Worm (Caenorhabditis elegans) whole organism, mixed stage, embryonic: ENCODE data around the gene F47F2.1.

ENCODE experiments used
- bed-3 ChIP-seq: fragments of 200-800 bp; sonication (Bioruptor generic); optimal IDR thresholded peaks from 3 replicates; lab custom pipeline; 2018; ENCODE audit warnings: mild to moderate bottlenecking, missing genetic modification characterization, moderate library complexity, missing compliant biosample characterization
- blmp-1 ChIP-seq: fragments of 150-350 bp; optimal IDR thresholded peaks from 2 replicates; lab custom pipeline; 2014; ENCODE audit warnings: missing biosample characterization, missing genetic modification characterization
- ceh-39 ChIP-seq: fragments of 150-350 bp; optimal IDR thresholded peaks from 2 replicates; lab custom pipeline; 2014; ENCODE audit warnings: missing biosample characterization, missing genetic modification characterization
- ceh-43 ChIP-seq: fragments of 200-800 bp; sonication (Bioruptor generic); optimal IDR thresholded peaks from 2 replicates; lab custom pipeline; 2018; ENCODE audit warnings: mild to moderate bottlenecking, missing genetic modification characterization, moderate library complexity, missing compliant biosample characterization
- ceh-83 ChIP-seq: fragments of 200-800 bp; sonication (Bioruptor generic); optimal IDR thresholded peaks from 2 replicates; lab custom pipeline; 2018; ENCODE audit warnings: mild to moderate bottlenecking, missing genetic modification characterization, missing compliant biosample characterization
- ces-1 ChIP-seq: fragments of 150-350 bp; optimal IDR thresholded peaks from 2 replicates; lab custom pipeline; 2014; ENCODE audit warnings: missing biosample characterization, missing genetic modification reagents, missing genetic modification characterization
- drap-1 ChIP-seq: fragments of 200-800 bp; sonication (Bioruptor generic); optimal IDR thresholded peaks from 3 replicates; lab custom pipeline; 2018; ENCODE audit warnings: mild to moderate bottlenecking, missing genetic modification characterization, missing compliant biosample characterization
- elt-1 ChIP-seq: sonication (generic microtip); optimal IDR thresholded peaks from 2 replicates; lab custom pipeline; 2017; ENCODE audit warnings: missing genetic modification characterization, mild to moderate bottlenecking, missing compliant biosample characterization, antibody characterized with exemption, moderate library complexity, borderline replicate concordance; ENCODE audit not compliant: insufficient read depth
- elt-3 ChIP-seq: fragments of 150-350 bp; optimal IDR thresholded peaks from 2 replicates; lab custom pipeline; 2014; ENCODE audit warnings: missing biosample characterization, missing genetic modification characterization
- flh-1 ChIP-seq: fragments of 200-800 bp; sonication (Bioruptor generic); optimal IDR thresholded peaks from 2 replicates; lab custom pipeline; 2018; ENCODE audit warnings: mild to moderate bottlenecking, missing genetic modification characterization, moderate library complexity, missing compliant biosample characterization
- ham-2 ChIP-seq: fragments of 200-800 bp; sonication (Bioruptor generic); optimal IDR thresholded peaks from 2 replicates; lab custom pipeline; 2018; ENCODE audit warnings: mild to moderate bottlenecking, missing genetic modification characterization, missing compliant biosample characterization
- hlh-1 ChIP-seq: fragments of 150-350 bp; optimal IDR thresholded peaks from 2 replicates; lab custom pipeline; 2014; ENCODE audit warnings: missing biosample characterization, missing genetic modification reagents, missing genetic modification characterization
- lin-13 ChIP-seq: fragments of 150-350 bp; optimal IDR thresholded peaks from 2 replicates; lab custom pipeline; 2014; ENCODE audit warnings: missing biosample characterization, missing genetic modification characterization
- lin-32 ChIP-seq: fragments of 200-800 bp; sonication (Bioruptor generic); optimal IDR thresholded peaks from 2 replicates; lab custom pipeline; 2018; ENCODE audit warnings: mild to moderate bottlenecking, missing genetic modification characterization, missing compliant biosample characterization
- lsy-2 ChIP-seq: fragments of 150-350 bp; optimal IDR thresholded peaks from 2 replicates; lab custom pipeline; 2014; ENCODE audit warnings: missing biosample characterization, missing genetic modification characterization
- mab-5 ChIP-seq: fragments of 150-350 bp; optimal IDR thresholded peaks from 2 replicates; lab custom pipeline; 2014; ENCODE audit warnings: missing biosample characterization, missing genetic modification characterization
- mep-1 ChIP-seq: fragments of 150-350 bp; optimal IDR thresholded peaks from 2 replicates; lab custom pipeline; 2017; ENCODE audit warnings: missing biosample characterization, missing genetic modification reagents, missing genetic modification characterization, inconsistent platforms
- mls-2 ChIP-seq: sonication (generic microtip); optimal IDR thresholded peaks from 2 replicates; lab custom pipeline; 2016; ENCODE audit warnings: mild to moderate bottlenecking, missing genetic modification characterization, moderate library complexity, missing compliant biosample characterization
- nhr-2 ChIP-seq: fragments of 150-350 bp; optimal IDR thresholded peaks from 2 replicates; lab custom pipeline; 2014; ENCODE audit warnings: missing biosample characterization, missing genetic modification characterization
- nhr-237 ChIP-seq: fragments of 150-350 bp; optimal IDR thresholded peaks from 2 replicates; lab custom pipeline; 2014; ENCODE audit warnings: missing biosample characterization, missing genetic modification characterization
- nhr-76 ChIP-seq: sonication (generic microtip); optimal IDR thresholded peaks from 2 replicates; lab custom pipeline; 2017; ENCODE audit warnings: missing biosample characterization, missing genetic modification characterization
- pha-4 ChIP-seq: fragments of 150-350 bp; optimal IDR thresholded peaks from 2 replicates; lab custom pipeline; 2018; ENCODE audit warnings: missing biosample characterization, missing genetic modification reagents, missing genetic modification characterization
- sem-2 ChIP-seq: fragments of 200-800 bp; sonication (Bioruptor generic); optimal IDR thresholded peaks from 2 replicates; lab custom pipeline; 2018; ENCODE audit warnings: mild to moderate bottlenecking, missing genetic modification characterization, missing compliant biosample characterization
- snpc-4 ChIP-seq: fragments of 150-350 bp; optimal IDR thresholded peaks from 2 replicates; lab custom pipeline; 2014; ENCODE audit warnings: missing biosample characterization, missing genetic modification characterization
- sptf-1 ChIP-seq: sonication (generic microtip); optimal IDR thresholded peaks from 2 replicates; lab custom pipeline; 2017; ENCODE audit warnings: mild to moderate bottlenecking, missing genetic modification characterization, moderate library complexity, missing compliant biosample characterization
- tbx-8 ChIP-seq: fragments of 200-800 bp; sonication (Bioruptor generic); optimal IDR thresholded peaks from 2 replicates; lab custom pipeline; 2018; ENCODE audit warnings: mild to moderate bottlenecking, missing genetic modification characterization, moderate library complexity, missing compliant biosample characterization
- unc-120 ChIP-seq: sonication (generic microtip); optimal IDR thresholded peaks from 2 replicates; lab custom pipeline; 2017; ENCODE audit warnings: missing genetic modification characterization, missing compliant biosample characterization; ENCODE audit not compliant: poor library complexity, severe bottlenecking
- unc-39 ChIP-seq: fragments of 150-350 bp; optimal IDR thresholded peaks from 2 replicates; lab custom pipeline; 2014; ENCODE audit warnings: missing biosample characterization, missing genetic modification characterization
- zip-8 ChIP-seq: fragments of 150-350 bp; optimal IDR thresholded peaks from 2 replicates; lab custom pipeline; 2014; ENCODE audit warnings: missing biosample characterization, missing genetic modification characterization
- ztf-11 ChIP-seq: fragments of 150-350 bp; optimal IDR thresholded peaks from 2 replicates; lab custom pipeline; 2014; ENCODE audit warnings: missing biosample characterization, missing genetic modification characterization

F47F2.1 gene

ce11 chrX:3931350-3931749 lies 53.0 kb downstream of the F47F2.1 start, which contains the start of gene adt-3:
Gene adt-3, plus strand, starts transcription at chrX:3931650.
- TF ChIP-seq nhr-76 (tag; lab: Kevin White, UChicago): no peak
- no peak for TF ChIP-seq nhr-237 (tag; lab: Kevin White, UChicago)
- TF ChIP-seq mab-5: no peak
- no peak for TF ChIP-seq blmp-1 (tag; lab: Kevin White, UChicago)
- TF ChIP-seq unc-120: no peak
- TF ChIP-seq mep-1 (tag; lab: Kevin White, UChicago): no peak
- no peak for TF ChIP-seq ces-1 (GFP tag; lab: Kevin White, UChicago)
- no peak for TF ChIP-seq elt-3
- TF ChIP-seq bed-3 (GFP tag; lab: Kevin White, UChicago): no peak
- no peak for TF ChIP-seq zip-8 (tag; lab: Kevin White, UChicago)
- TF ChIP-seq hlh-1 (tag; lab: Kevin White, UChicago): no peak
- no peak for TF ChIP-seq sem-2 (GFP tag; lab: Kevin White, UChicago)
- TF ChIP-seq flh-1 (GFP tag; lab: Kevin White, UChicago): no peak
- TF ChIP-seq lin-32: no peak
- no peak for TF ChIP-seq unc-39 (tag; lab: Kevin White, UChicago)
- no peak for TF ChIP-seq tbx-8 (GFP tag; lab: Kevin White, UChicago)
- TF ChIP-seq lin-13: no peak
- TF ChIP-seq lsy-2 (tag; lab: Kevin White, UChicago): no peak

DNA sequence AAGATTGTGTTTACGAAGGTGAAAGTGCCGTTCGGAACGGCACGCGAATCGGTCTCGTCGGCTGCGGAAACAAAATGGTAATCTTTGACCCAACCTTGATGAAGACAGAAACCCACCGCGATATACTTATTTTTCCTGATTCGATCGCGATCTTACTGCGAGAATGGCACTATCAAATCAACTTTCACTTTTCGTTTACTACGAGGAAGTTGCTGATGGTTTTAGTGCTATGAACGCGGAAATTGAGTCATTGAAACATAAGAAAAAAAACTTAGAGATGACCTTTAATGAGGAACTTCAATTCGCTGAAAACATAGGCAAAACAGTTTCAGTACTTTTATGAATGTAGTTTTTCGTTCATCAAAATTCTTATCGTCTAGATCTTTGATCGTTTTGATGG lies 54.4 kb downstream of the F47F2.1 start:
- TF ChIP-seq nhr-2: no peak
- TF ChIP-seq zip-8 (tag; lab: Kevin White, UChicago): no peak
- no peak for TF ChIP-seq hlh-1 (tag; lab: Kevin White, UChicago)
- TF ChIP-seq mep-1 (tag; lab: Kevin White, UChicago): no peak
- TF ChIP-seq mls-2 (tag; lab: Kevin White, UChicago): no peak
- no peak for TF ChIP-seq ham-2 (GFP tag; lab: Kevin White, UChicago)
- TF ChIP-seq drap-1 (GFP tag; lab: Kevin White, UChicago): no peak
- TF ChIP-seq sptf-1: no peak
- no peak for TF ChIP-seq mab-5
- no peak for TF ChIP-seq ceh-39 (tag; lab: Kevin White, UChicago)
- no peak for TF ChIP-seq ceh-43 (GFP tag; lab: Kevin White, UChicago)
- no peak for TF ChIP-seq elt-1 (tag; lab: Kevin White, UChicago)
- TF ChIP-seq sem-2 (GFP tag; lab: Kevin White, UChicago): no peak
- TF ChIP-seq, all 35 proteins: peak for 0

- TF ChIP-seq nhr-237 (tag; lab: Kevin White, UChicago): no peak
- no peak for TF ChIP-seq hlh-1 (tag; lab: Kevin White, UChicago)
- no peak for TF ChIP-seq ceh-83 (GFP tag; lab: Kevin White, UChicago)
These were observed 59.1 kb downstream of the F47F2.1 start for ce11 chrX:3937483-3937882.

- TF ChIP-seq blmp-1 (tag; lab: Kevin White, UChicago) (no peak), sptf-1 (no peak), pha-4 (no peak)
These were observed 59.6 kb downstream of the F47F2.1 start for ce11 chrX:3937884-3938283.

ce11 chrX:3938950-3939349 lies 60.6 kb downstream of the F47F2.1 start, which contains the start of gene T19D2.3:
Gene T19D2.3, plus strand, starts transcription at chrX:3939250.
- TF ChIP-seq snpc-4 (tag; lab: Kevin White, UChicago) (no peak), bed-3 (GFP tag; lab: Kevin White, UChicago) (no peak), ztf-11 (no peak), mab-5 (no peak), ceh-39 (tag; lab: Kevin White, UChicago) (no peak)

ce11 chrX:3942267-3942666 lies 63.9 kb downstream of the F47F2.1 start, which contains the start of gene T19D2.13:
Gene T19D2.13, minus strand, starts transcription at chrX:3942367.
- TF ChIP-seq tbx-8 (GFP tag; lab: Kevin White, UChicago) (no peak), lsy-2 (tag; lab: Kevin White, UChicago) (no peak), flh-1 (GFP tag; lab: Kevin White, UChicago) (no peak), lin-13 (no peak), zip-8 (tag; lab: Kevin White, UChicago) (no peak), mep-1 (tag; lab: Kevin White, UChicago) (no peak), pha-4 (no peak), mab-5 (no peak), blmp-1 (tag; lab: Kevin White, UChicago) (no peak), ztf-11 (no peak), sem-2 (GFP tag; lab: Kevin White, UChicago) (no peak), sptf-1 (no peak), mls-2 (tag; lab: Kevin White, UChicago) (no peak), unc-39 (tag; lab: Kevin White, UChicago) (no peak), elt-3 (no peak)
